Fruit fly (Drosophila melanogaster) whole organism, prepupa: Measurements from ENCODE around the gene stg.

Source experiments
- Blimp-1 ChIP-seq: fragments of 200-800 bp; sonication (Bioruptor generic); optimal IDR thresholded peaks from 3 replicates; lab custom pipeline; 2017; ENCODE audit warnings: missing biosample characterization, missing genetic modification characterization, mild to moderate bottlenecking, moderate library complexity, missing genetic modification reagents
- CG10669 ChIP-seq: fragments of 200-800 bp; sonication (Bioruptor generic); optimal IDR thresholded peaks from 3 replicates; lab custom pipeline; 2018; ENCODE audit warnings: missing biosample characterization, mild to moderate bottlenecking, missing genetic modification characterization, moderate library complexity
- CG11294 ChIP-seq: fragments of 200-800 bp; sonication (Bioruptor generic); IDR thresholded peaks from 2 replicates; pipeline ENCODE4 v1.3.6; 2022; ENCODE audit warnings: missing biosample characterization, missing genetic modification characterization
- CG11762 ChIP-seq: fragments of 200-800 bp; sonication (Bioruptor generic); optimal IDR thresholded peaks from 3 replicates; lab custom pipeline; 2016; ENCODE audit warnings: missing biosample characterization, missing genetic modification characterization; ENCODE audit not compliant: insufficient read depth
- CG11902 ChIP-seq: fragments of 200-800 bp; sonication (Bioruptor generic); optimal IDR thresholded peaks from 3 replicates; lab custom pipeline; 2016; ENCODE audit warnings: missing biosample characterization, missing genetic modification characterization
- CG1621 ChIP-seq: fragments of 200-800 bp; sonication (Bioruptor generic); optimal IDR thresholded peaks from 3 replicates; lab custom pipeline; 2018; ENCODE audit warnings: missing biosample characterization, mild to moderate bottlenecking, missing genetic modification characterization
- CG3032 ChIP-seq: fragments of 200-800 bp; optimal IDR thresholded peaks from 2 replicates; lab custom pipeline; 2019; ENCODE audit warnings: missing biosample characterization, mild to moderate bottlenecking, missing genetic modification characterization, moderate library complexity
- CG31627 ChIP-seq: fragments of 200-800 bp; sonication (Bioruptor generic); optimal IDR thresholded peaks from 3 replicates; lab custom pipeline; 2016; ENCODE audit warnings: missing biosample characterization, missing genetic modification characterization
- CG32006 ChIP-seq: fragments of 200-800 bp; sonication (Bioruptor generic); optimal IDR thresholded peaks from 3 replicates; lab custom pipeline; 2017; ENCODE audit warnings: missing biosample characterization, mild to moderate bottlenecking, missing genetic modification characterization
- CG34406 ChIP-seq: fragments of 200-800 bp; sonication (Bioruptor generic); optimal IDR thresholded peaks from 3 replicates; lab custom pipeline; 2016; ENCODE audit warnings: missing biosample characterization, missing genetic modification characterization
- CG3919 ChIP-seq: fragments of 200-800 bp; sonication (Bioruptor generic); optimal IDR thresholded peaks from 3 replicates; lab custom pipeline; 2016; ENCODE audit warnings: missing biosample characterization, missing genetic modification characterization
- CG8119 ChIP-seq: fragments of 200-800 bp; sonication (Bioruptor generic); IDR thresholded peaks from 3 replicates; pipeline ENCODE4 v1.3.6; 2022; ENCODE audit warnings: missing biosample characterization, missing genetic modification characterization
- CG9139 ChIP-seq: fragments of 200-800 bp; sonication (Bioruptor generic); optimal IDR thresholded peaks from 3 replicates; lab custom pipeline; 2017; ENCODE audit warnings: missing biosample characterization, mild to moderate bottlenecking, missing genetic modification characterization
- Eip78C ChIP-seq: fragments of 200-800 bp; sonication (Bioruptor generic); peaks from one replicate; lab custom pipeline; 2016; ENCODE audit warnings: missing biosample characterization, missing genetic modification characterization
- Eip93F ChIP-seq: fragments of 200-800 bp; sonication (Bioruptor generic); optimal IDR thresholded peaks from 2 replicates; lab custom pipeline; 2016; ENCODE audit warnings: missing biosample characterization, mild to moderate bottlenecking, missing genetic modification characterization
- Ets21C ChIP-seq: fragments of 200-800 bp; sonication (Bioruptor generic); optimal IDR thresholded peaks from 3 replicates; lab custom pipeline; 2016; ENCODE audit warnings: missing biosample characterization, missing genetic modification characterization
- Ets96B ChIP-seq: fragments of 200-800 bp; optimal IDR thresholded peaks from 2 replicates; lab custom pipeline; 2019; ENCODE audit warnings: missing biosample characterization, mild to moderate bottlenecking, missing genetic modification characterization, moderate library complexity
- Hr38 ChIP-seq: sonication (Bioruptor generic); optimal IDR thresholded peaks from 2 replicates; lab custom pipeline; 2016; ENCODE audit warnings: missing biosample characterization, missing genetic modification characterization
- Hr39 ChIP-seq: fragments of 200-800 bp; sonication (Bioruptor generic); optimal IDR thresholded peaks from 2 replicates; lab custom pipeline; 2016; ENCODE audit warnings: missing biosample characterization, missing genetic modification characterization
- Hr4 ChIP-seq: fragments of 200-800 bp; sonication (Bioruptor generic); optimal IDR thresholded peaks from 3 replicates; lab custom pipeline; 2016; ENCODE audit warnings: missing biosample characterization, missing genetic modification characterization
- Met ChIP-seq: fragments of 200-800 bp; sonication (Bioruptor generic); optimal IDR thresholded peaks from 3 replicates; lab custom pipeline; 2016; ENCODE audit warnings: missing biosample characterization, missing genetic modification characterization
- Sox102F ChIP-seq: fragments of 200-800 bp; sonication (Bioruptor generic); optimal IDR thresholded peaks from 2 replicates; lab custom pipeline; 2016; ENCODE audit warnings: missing biosample characterization, mild to moderate bottlenecking, missing genetic modification characterization
- cyc ChIP-seq: fragments of 200-800 bp; sonication (Bioruptor generic); optimal IDR thresholded peaks from 3 replicates; lab custom pipeline; 2016; ENCODE audit warnings: missing biosample characterization, missing genetic modification characterization
- dsx ChIP-seq: fragments of 200-800 bp; optimal IDR thresholded peaks from 3 replicates; lab custom pipeline; 2019; ENCODE audit warnings: missing biosample characterization, mild to moderate bottlenecking, missing genetic modification characterization, moderate library complexity; ENCODE audit not compliant: poor library complexity, severe bottlenecking
- esn ChIP-seq: fragments of 200-800 bp; sonication (Bioruptor generic); optimal IDR thresholded peaks from 2 replicates; lab custom pipeline; 2016; ENCODE audit warnings: missing biosample characterization, mild to moderate bottlenecking, missing genetic modification characterization, moderate library complexity
- fd85E ChIP-seq: fragments of 200-800 bp; sonication (Bioruptor generic); optimal IDR thresholded peaks from 3 replicates; lab custom pipeline; 2016; ENCODE audit warnings: missing biosample characterization, missing genetic modification characterization
- fkh ChIP-seq: fragments of 200-800 bp; sonication (Bioruptor generic); optimal IDR thresholded peaks from 3 replicates; lab custom pipeline; 2017; ENCODE audit warnings: missing biosample characterization, mild to moderate bottlenecking, missing genetic modification characterization, moderate library complexity
- salr ChIP-seq, 2 experiments: fragments of 200-800 bp; sonication (Bioruptor generic); optimal IDR thresholded peaks; 3 replicates each; lab custom pipeline; 2016 to 2018; ENCODE audit warnings: missing biosample characterization in 2 of 2, missing genetic modification characterization in 2 of 2, mild to moderate bottlenecking in 1 of 2
- spab ChIP-seq: fragments of 200-800 bp; sonication (Bioruptor generic); optimal IDR thresholded peaks from 2 replicates; lab custom pipeline; 2017; ENCODE audit warnings: missing biosample characterization, mild to moderate bottlenecking, missing genetic modification characterization, missing genetic modification reagents
- svp ChIP-seq: fragments of 200-800 bp; sonication (Bioruptor generic); peaks from one replicate; lab custom pipeline; 2016; ENCODE audit warnings: missing biosample characterization, missing genetic modification characterization

stg gene

dm6 chr3R:29268062-29268461 is 12.5 kb upstream of the stg start:
- no peak for TF ChIP-seq CG8119
- peak; percentile 39 for TF ChIP-seq fkh

DNA sequence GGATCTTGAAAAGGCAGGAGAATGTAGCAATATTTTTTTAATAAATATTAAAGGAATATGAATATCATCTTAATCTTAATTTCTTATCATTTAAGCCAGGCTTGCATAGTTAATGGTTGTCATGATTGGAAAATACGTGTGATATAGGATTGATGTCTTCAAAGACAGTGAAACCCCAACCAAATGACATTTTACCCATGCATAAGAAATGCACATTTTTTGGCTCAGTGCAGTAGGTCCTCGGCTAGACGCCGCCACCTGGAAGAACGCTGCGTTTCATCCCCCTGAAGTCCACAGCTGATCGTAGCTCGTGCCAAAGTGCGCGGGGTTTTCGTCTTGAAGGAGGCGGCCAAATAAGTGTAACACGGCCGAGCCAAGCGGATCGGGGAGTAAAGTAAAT is 11.0 kb upstream of the stg start:
- TF ChIP-seq svp (GFP tag; lab: Kevin White, UChicago) (peak; percentile 54), CG34406 (no peak), Eip78C (peak; percentile 5), Hr39 (GFP tag; lab: Kevin White, UChicago) (no peak)

DNA sequence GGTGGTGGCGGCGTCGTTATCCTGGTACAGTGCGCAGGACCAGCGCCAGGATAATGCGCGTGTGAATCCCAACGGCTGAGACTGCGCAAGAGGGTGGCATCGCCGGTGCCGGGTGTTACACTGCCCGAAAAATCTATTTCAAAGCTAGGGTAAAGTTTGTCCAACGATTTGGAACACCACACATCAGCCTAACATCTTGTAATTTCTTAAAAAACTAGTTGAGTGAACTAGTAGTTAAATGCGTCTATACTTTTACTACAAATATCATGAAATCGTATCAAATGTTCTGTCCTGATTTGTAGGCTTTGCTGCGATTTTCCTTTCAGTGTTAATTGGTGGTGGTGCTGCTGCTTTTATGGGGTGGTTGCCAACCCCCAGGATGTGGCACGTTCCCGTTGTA is 9.5 kb upstream of the stg start:
- TF ChIP-seq Hr39 (GFP tag; lab: Kevin White, UChicago) = peak; percentile 7
- TF ChIP-seq CG31627 (GFP tag; lab: Kevin White, UChicago) = peak; percentile 8
- no peak for TF ChIP-seq CG11762 (GFP tag; lab: Kevin White, UChicago)
- no peak for TF ChIP-seq cyc (GFP tag; lab: Kevin White, UChicago)
- TF ChIP-seq esn = peak; percentile 22
- peak; percentile 14 for TF ChIP-seq Met (GFP tag; lab: Kevin White, UChicago)
- peak; percentile 50 for TF ChIP-seq svp (GFP tag; lab: Kevin White, UChicago)

DNA sequence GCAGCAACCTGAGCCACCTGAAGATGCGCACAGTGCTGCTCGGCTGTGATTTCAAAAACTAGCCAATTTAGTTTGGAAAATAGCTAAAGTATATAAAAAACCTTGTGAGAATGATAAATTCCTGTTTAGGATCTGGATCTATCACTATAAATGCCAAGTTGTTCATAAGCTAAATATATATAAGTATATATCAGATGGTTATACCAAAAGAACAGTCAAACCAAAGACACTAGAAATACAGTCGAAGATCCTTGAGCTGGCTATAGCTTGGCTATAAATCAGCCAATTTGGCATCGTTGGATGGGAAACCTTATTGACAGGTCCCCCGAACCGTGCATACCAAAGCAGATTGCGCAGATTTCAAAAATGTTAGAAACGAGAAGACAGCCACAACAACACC is 7.7 kb upstream of the stg start:
- TF ChIP-seq Hr4 (GFP tag; lab: Kevin White, UChicago) = no peak

- TF ChIP-seq CG11902 (GFP tag; lab: Kevin White, UChicago) = no peak
Measured at dm6 chr3R:29262481-29262880, 6.9 kb upstream of the stg start.

DNA sequence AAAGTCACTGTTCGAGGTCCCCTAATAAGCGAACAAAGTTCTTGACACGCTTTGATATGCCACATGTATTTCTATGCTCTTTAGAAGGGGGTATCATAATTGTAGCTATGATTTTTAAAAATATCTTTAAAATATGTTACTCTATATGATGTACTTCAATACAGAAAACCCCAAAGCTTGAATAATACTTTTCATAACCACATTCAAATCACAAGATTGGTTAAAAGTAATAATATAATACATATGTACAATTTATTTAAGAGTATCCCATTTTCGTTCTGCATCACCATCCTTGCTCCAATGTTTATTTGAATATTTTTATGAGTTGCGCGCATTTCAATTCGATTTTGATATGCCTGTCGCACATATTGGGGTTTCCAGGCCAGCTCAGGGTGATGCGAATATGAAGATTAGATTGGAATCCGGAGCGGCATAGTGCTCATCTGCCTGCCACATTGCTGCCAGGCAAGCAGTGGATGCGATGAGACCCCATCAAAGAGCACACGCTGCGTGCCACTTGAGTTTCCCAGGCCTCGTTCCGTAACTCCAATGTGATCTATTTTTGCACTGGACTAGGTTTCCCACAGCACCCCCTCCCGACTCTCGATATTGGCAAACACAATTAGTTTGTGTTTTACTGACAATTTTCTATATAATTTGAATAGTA is 4.0 kb upstream of the stg start:
- no peak for TF ChIP-seq Eip93F (GFP tag; lab: Kevin White, UChicago)
- TF ChIP-seq spab = no peak
- TF ChIP-seq Met (GFP tag; lab: Kevin White, UChicago) = no peak
- no peak for TF ChIP-seq CG10669 (GFP tag; lab: Kevin White, UChicago)
- TF ChIP-seq salr (GFP tag; optimal IDR thresholded peaks at IDR 0.05; lab: Kevin White, UChicago) = no peak
- peak; percentile 14 for TF ChIP-seq Ets96B (tag; lab: Kevin White, UChicago)
- no peak for TF ChIP-seq CG3032 (tag; lab: Kevin White, UChicago)
- TF ChIP-seq CG3919 (GFP tag; lab: Kevin White, UChicago) = no peak
- peak; percentile 13 for TF ChIP-seq Eip78C
- TF ChIP-seq CG32006 (GFP tag; lab: Kevin White, UChicago) = no peak
- TF ChIP-seq Blimp-1 (GFP tag; lab: Kevin White, UChicago) = no peak
- TF ChIP-seq Sox102F (GFP tag; lab: Kevin White, UChicago) = no peak
- TF ChIP-seq Ets21C (GFP tag; lab: Kevin White, UChicago) = no peak
- TF ChIP-seq CG1621 = no peak
- TF ChIP-seq Hr38 (GFP tag; lab: Kevin White, UChicago) = no peak
- no peak for TF ChIP-seq CG9139 (GFP tag; lab: Kevin White, UChicago)
- TF ChIP-seq svp (GFP tag; lab: Kevin White, UChicago) = peak; percentile 10
- no peak for TF ChIP-seq fd85E (GFP tag; lab: Kevin White, UChicago)
- TF ChIP-seq dsx (GFP tag; lab: Kevin White, UChicago) = no peak
- no peak for TF ChIP-seq CG11294
- TF ChIP-seq, all 60 proteins: peak for 3
